Worm (Caenorhabditis elegans): ENCODE data around the gene T27D12.6.
A peak's percentile ranks its signal among the peaks of the same experiment; 100 is the strongest.

T27D12.6 gene

DNA sequence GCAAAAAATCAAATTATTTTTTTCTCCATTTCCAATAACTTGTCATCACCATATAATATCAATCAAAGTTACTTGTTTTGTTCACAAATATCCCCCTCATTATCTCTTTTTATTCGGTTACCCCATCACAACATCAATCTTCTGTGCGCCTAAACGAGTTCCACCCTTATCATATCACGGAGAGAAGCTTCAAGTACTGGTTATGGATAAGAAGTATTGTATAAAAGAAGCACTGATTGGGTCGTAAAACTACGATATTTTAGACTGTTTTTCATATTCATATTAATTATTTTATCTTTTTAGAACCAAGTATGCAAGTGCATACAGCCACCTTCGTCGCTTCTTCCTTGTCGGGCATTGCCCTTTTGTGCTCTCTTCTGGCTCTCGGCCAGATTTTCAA is 32.9 kb downstream of the T27D12.6 start, which contains the start of gene col-84:
Gene col-84 (plus strand): TSS at position 301 of the 400 bp plus-strand sequence.
- TF ChIP-seq nhr-6 (tag; optimal IDR thresholded peaks at IDR 0.05) (no peak), ZK546.5 (tag; optimal IDR thresholded peaks at IDR 0.05) (no peak), lin-11 (tag; optimal IDR thresholded peaks at IDR 0.05) (no peak), ztf-4 (tag; optimal IDR thresholded peaks at IDR 0.05) (no peak), skn-1 (tag; optimal IDR thresholded peaks at IDR 0.05) (no peak), dmd-4 (tag; optimal IDR thresholded peaks at IDR 0.05) (no peak), mbf-1 (tag; optimal IDR thresholded peaks at IDR 0.05) (no peak), crh-2 (tag; optimal IDR thresholded peaks at IDR 0.05) (no peak), ceh-16 (tag; optimal IDR thresholded peaks at IDR 0.05) (no peak), unc-62 (GFP tag; optimal IDR thresholded peaks at IDR 0.05) (no peak), sem-4 (tag; optimal IDR thresholded peaks at IDR 0.05) (no peak), gmeb-1 (tag; optimal IDR thresholded peaks at IDR 0.05) (no peak), nhr-21 (tag; optimal IDR thresholded peaks at IDR 0.05) (no peak), Y55F3AM.14 (GFP tag; optimal IDR thresholded peaks at IDR 0.05) (no peak), mdl-1 (tag; optimal IDR thresholded peaks at IDR 0.05) (no peak), nhr-77 (tag; optimal IDR thresholded peaks at IDR 0.05) (no peak), nhr-12 (tag; optimal IDR thresholded peaks at IDR 0.05) (no peak), nhr-25 (tag; optimal IDR thresholded peaks at IDR 0.05) (no peak), lin-13 (GFP tag; optimal IDR thresholded peaks at IDR 0.05) (no peak)

DNA sequence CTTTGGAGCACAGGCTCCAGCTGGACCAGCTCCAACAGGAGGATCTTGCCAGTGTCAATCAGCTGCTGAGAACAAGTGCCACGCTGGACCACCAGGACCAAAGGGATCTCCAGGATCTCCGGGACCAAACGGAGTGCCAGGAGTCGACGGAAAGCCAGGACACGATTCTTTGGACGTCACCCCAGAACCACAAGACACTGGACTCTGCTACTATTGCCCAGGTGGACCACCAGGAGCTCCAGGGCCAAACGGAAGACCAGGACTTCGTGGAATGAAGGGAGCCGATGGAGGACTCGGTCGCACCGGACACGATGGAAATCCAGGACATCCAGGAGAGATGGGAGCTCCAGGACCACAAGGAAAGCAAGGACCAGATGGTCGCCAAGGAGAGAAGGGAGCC is 33.6 kb downstream of the T27D12.6 start:
- TF ChIP-seq R02D3.7 (tag; optimal IDR thresholded peaks at IDR 0.05) = no peak
- no peak for TF ChIP-seq gmeb-1 (tag; optimal IDR thresholded peaks at IDR 0.05)
- TF ChIP-seq lin-13 (GFP tag; optimal IDR thresholded peaks at IDR 0.05) = no peak
- TF ChIP-seq fos-1 (tag; optimal IDR thresholded peaks at IDR 0.05) = no peak
- TF ChIP-seq lin-11 (tag; optimal IDR thresholded peaks at IDR 0.05) = no peak
- TF ChIP-seq alr-1 (tag; optimal IDR thresholded peaks at IDR 0.05) = no peak
- TF ChIP-seq nhr-11 (tag; optimal IDR thresholded peaks at IDR 0.05) = no peak
- TF ChIP-seq nhr-6 (tag; optimal IDR thresholded peaks at IDR 0.05) = no peak
- no peak for TF ChIP-seq peb-1 (tag; optimal IDR thresholded peaks at IDR 0.05)
- no peak for TF ChIP-seq lin-39 (tag; optimal IDR thresholded peaks at IDR 0.05)
- no peak for TF ChIP-seq unc-39 (tag; optimal IDR thresholded peaks at IDR 0.05)
- no peak for TF ChIP-seq F13H6.1 (tag; optimal IDR thresholded peaks at IDR 0.05)
- no peak for TF ChIP-seq nhr-129 (tag; optimal IDR thresholded peaks at IDR 0.05)
- TF ChIP-seq zag-1 (tag; optimal IDR thresholded peaks at IDR 0.05) = no peak

DNA sequence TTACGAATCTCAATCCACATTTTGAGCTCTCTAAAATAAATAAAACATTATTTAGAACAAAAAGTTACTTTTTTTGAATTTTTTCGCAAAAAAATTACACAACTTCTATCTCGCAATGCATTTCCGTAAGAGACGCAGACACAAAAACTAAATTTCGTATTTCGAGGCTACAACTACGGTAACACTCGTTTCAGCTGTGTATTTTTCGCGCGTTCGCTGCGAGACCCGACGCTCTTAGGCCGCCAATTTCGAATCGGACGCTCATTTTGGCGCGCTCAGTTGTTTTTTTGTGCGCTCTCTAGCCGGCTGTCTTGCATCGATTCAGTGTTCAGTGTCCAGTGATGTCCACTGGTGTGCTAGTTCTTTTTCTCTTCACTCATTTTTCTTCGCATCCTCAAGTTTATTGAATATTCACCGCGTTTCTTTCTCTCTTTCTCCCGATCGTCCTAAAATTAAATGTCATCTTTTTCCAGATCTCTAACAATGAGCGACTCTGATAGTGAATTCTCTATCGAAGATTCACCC is 39.4 kb downstream of the T27D12.6 start, which contains the start of the genes npp-3 and top-2:
Gene npp-3 (minus strand): TSS at position 115 of the 525 bp plus-strand sequence.
Gene top-2 (plus strand): TSS at position 475 of the 525 bp plus-strand sequence.
- TF ChIP-seq alr-1 (tag; optimal IDR thresholded peaks at IDR 0.05) (no peak), skn-1 (tag; optimal IDR thresholded peaks at IDR 0.05) (no peak), crh-2 (tag; optimal IDR thresholded peaks at IDR 0.05) (peak; percentile 96), ztf-11 (tag; optimal IDR thresholded peaks at IDR 0.05) (no peak), lin-13 (GFP tag; optimal IDR thresholded peaks at IDR 0.05) (peak; percentile 95), aly-2 (tag; optimal IDR thresholded peaks at IDR 0.05) (no peak), nhr-237 (tag; optimal IDR thresholded peaks at IDR 0.05) (peak; percentile 27), sem-4 (tag; optimal IDR thresholded peaks at IDR 0.05) (peak; percentile 69), gmeb-1 (tag; optimal IDR thresholded peaks at IDR 0.05) (peak; percentile 98), elt-1 (tag; optimal IDR thresholded peaks at IDR 0.05) (no peak), unc-39 (tag; optimal IDR thresholded peaks at IDR 0.05) (no peak), Y55F3AM.14 (GFP tag; optimal IDR thresholded peaks at IDR 0.05) (peak; percentile 68), unc-55 (GFP tag; optimal IDR thresholded peaks at IDR 0.05) (peak; percentile 97), lin-11 (tag; optimal IDR thresholded peaks at IDR 0.05) (peak; percentile 94), egl-27 (tag; optimal IDR thresholded peaks at IDR 0.05) (peak; percentile 83), zag-1 (tag; optimal IDR thresholded peaks at IDR 0.05) (peak; percentile 78), ZK546.5 (tag; optimal IDR thresholded peaks at IDR 0.05) (peak; percentile 79), fos-1 (tag; optimal IDR thresholded peaks at IDR 0.05) (peak; percentile 87), nhr-6 (tag; optimal IDR thresholded peaks at IDR 0.05) (peak; percentile 79), sma-3 (GFP tag; optimal IDR thresholded peaks at IDR 0.05) (peak; percentile 89), lsy-2 (tag; optimal IDR thresholded peaks at IDR 0.05) (peak; percentile 99), nhr-10 (tag; optimal IDR thresholded peaks at IDR 0.05) (peak; percentile 45), F13H6.1 (tag; optimal IDR thresholded peaks at IDR 0.05) (peak; percentile 91), nhr-25 (tag; optimal IDR thresholded peaks at IDR 0.05) (peak; percentile 94), snpc-4 (tag; optimal IDR thresholded peaks at IDR 0.05) (peak; percentile 79), dmd-4 (tag; optimal IDR thresholded peaks at IDR 0.05) (no peak), R02D3.7 (tag; optimal IDR thresholded peaks at IDR 0.05) (peak; percentile 72), lin-39 (tag; optimal IDR thresholded peaks at IDR 0.05) (no peak), ceh-16 (tag; optimal IDR thresholded peaks at IDR 0.05) (peak; percentile 75), nhr-11 (tag; optimal IDR thresholded peaks at IDR 0.05) (peak; percentile 80), C34F6.9 (tag; optimal IDR thresholded peaks at IDR 0.05) (peak; percentile 96), mbf-1 (tag; optimal IDR thresholded peaks at IDR 0.05) (no peak), mdl-1 (tag; optimal IDR thresholded peaks at IDR 0.05) (peak in 1 of 2 experiments; percentile 62), ztf-4 (tag; optimal IDR thresholded peaks at IDR 0.05) (no peak), nhr-23 (tag; optimal IDR thresholded peaks at IDR 0.05) (no peak), ama-1 (optimal IDR thresholded peaks at IDR 0.05) (no peak), nhr-77 (tag; optimal IDR thresholded peaks at IDR 0.05) (no peak), peb-1 (tag; optimal IDR thresholded peaks at IDR 0.05) (no peak), blmp-1 (tag; optimal IDR thresholded peaks at IDR 0.05; ENCODE audit: insufficient read depth) (peak; percentile 16), nhr-21 (tag; optimal IDR thresholded peaks at IDR 0.05) (peak; percentile 92), sma-9 (GFP tag; optimal IDR thresholded peaks at IDR 0.05) (peak; percentile 92), sma-9 (tag; optimal IDR thresholded peaks at IDR 0.05) (no peak), unc-62 (GFP tag; optimal IDR thresholded peaks at IDR 0.05) (no peak), nhr-129 (tag; optimal IDR thresholded peaks at IDR 0.05) (peak; percentile 96)
